Worm (Caenorhabditis elegans): Measurements from ENCODE around the gene gln-3.

gln-3 gene

DNA sequence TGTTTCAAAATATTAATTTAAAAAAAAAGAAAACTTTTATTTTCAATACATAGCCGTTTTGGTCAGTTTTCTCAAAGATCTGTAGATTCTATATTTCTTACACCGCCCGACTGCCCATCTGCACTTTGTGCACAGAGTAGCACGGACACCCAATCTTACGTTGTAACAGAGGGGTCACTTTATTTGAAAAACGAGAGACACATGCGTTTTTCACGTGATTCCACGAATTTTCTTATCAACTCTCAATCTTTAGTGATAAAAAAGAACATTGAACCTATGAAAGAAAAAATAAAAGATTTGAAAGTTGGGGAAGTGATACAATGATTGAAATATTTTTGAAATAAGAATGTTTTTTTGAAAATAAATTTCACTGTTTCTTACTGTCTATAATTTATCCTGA is 848 bp upstream of the gln-3 start:
- TF ChIP-seq F10E7.11 (tag; optimal IDR thresholded peaks at IDR 0.05): no peak
- 0 out of 2 replicates have a peak, but pooled peaks have one; percentile 47 for TF ChIP-seq nfyb-1 (GFP tag; IDR thresholded peaks at IDR 0.05)
- peak; percentile 27 for TF ChIP-seq ama-1 (optimal IDR thresholded peaks at IDR 0.05)
- no peak for TF ChIP-seq ama-1 (GFP tag; optimal IDR thresholded peaks at IDR 0.05)
- no peak for TF ChIP-seq nhr-27 (tag; optimal IDR thresholded peaks at IDR 0.05)
- no peak for TF ChIP-seq madf-10 (tag; optimal IDR thresholded peaks at IDR 0.05)

DNA sequence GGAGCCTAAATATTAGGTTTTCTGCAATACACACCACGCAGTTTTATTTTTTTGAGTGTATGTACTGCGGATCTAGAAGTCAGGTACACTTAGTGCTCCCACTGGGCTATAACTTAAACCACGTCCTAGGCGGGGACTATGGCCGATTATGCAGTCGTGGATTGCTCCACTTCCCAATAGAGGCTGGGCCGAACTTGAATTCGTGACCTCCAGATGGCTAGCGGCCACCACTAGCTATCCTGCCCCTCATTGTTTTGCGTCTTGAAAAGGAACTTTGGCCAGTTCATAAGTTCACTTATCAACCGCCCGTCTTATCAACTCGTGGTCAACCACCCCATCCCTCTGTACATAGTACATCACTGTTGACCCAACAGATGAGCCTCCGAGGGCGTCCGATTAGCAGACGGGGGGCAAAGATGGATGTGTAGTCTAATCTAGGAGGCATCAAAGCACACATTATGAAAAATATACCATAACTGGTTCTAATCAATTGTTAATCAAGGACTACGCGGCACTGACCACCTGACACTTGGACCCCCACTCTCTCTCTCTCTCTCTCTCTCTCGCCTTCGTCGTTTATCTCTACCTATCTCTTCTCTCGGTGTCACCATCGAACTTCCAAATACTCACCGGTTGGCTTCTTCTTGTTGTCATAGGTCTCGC is 904 bp downstream of the gln-3 start:
- TF ChIP-seq snpc-4 (GFP tag; optimal IDR thresholded peaks at IDR 0.05) (no peak), snpc-4 (tag; optimal IDR thresholded peaks at IDR 0.05) (peak in 2 of 4 experiments; percentile 19 to 67), B0035.1 (tag; optimal IDR thresholded peaks at IDR 0.05) (no peak), ccch-3 (GFP tag; optimal IDR thresholded peaks at IDR 0.05) (no peak), nhr-90 (tag; optimal IDR thresholded peaks at IDR 0.05) (peak; percentile 23), lin-40 (tag; optimal IDR thresholded peaks at IDR 0.05) (no peak), mxl-1 (tag; optimal IDR thresholded peaks at IDR 0.05) (no peak), pbrm-1 (GFP tag; IDR thresholded peaks at IDR 0.05) (no peak), snpc-1.1 (tag; optimal IDR thresholded peaks at IDR 0.05; ENCODE audit: insufficient read depth) (no peak), Y53F4B.3 (GFP tag; IDR thresholded peaks at IDR 0.05) (no peak), C06A6.2 (GFP tag; conservative IDR thresholded peaks at IDR 0.05) (no peak), ceh-40 (GFP tag; IDR thresholded peaks at IDR 0.05) (no peak), akir-1 (GFP tag; optimal IDR thresholded peaks at IDR 0.05) (no peak), B0336.3 (GFP tag; IDR thresholded peaks at IDR 0.05) (0 out of 2 replicates have a peak, but pooled peaks have one; percentile 14), ztf-3 (GFP tag; optimal IDR thresholded peaks at IDR 0.05) (no peak), cebp-1 (GFP tag; IDR thresholded peaks at IDR 0.05) (no peak), cebp-1 (tag; optimal IDR thresholded peaks at IDR 0.05) (peak; percentile 47), unc-62 (GFP tag; optimal IDR thresholded peaks at IDR 0.05) (no peak), efl-1 (GFP tag; optimal IDR thresholded peaks at IDR 0.05) (no peak), lag-1 (GFP tag; IDR thresholded peaks at IDR 0.05) (no peak), ceh-91 (GFP tag; IDR thresholded peaks at IDR 0.05) (no peak), attf-3 (GFP tag; conservative IDR thresholded peaks at IDR 0.05) (no peak), hmg-1.2 (GFP tag; IDR thresholded peaks at IDR 0.05) (0 out of 2 replicates have a peak, but pooled peaks have one; percentile 11), ZK185.1 (tag; optimal IDR thresholded peaks at IDR 0.05; ENCODE audit: poor library complexity, severe bottlenecking) (no peak), tbp1 (GFP tag; optimal IDR thresholded peaks at IDR 0.05) (no peak), gei-17 (GFP tag; optimal IDR thresholded peaks at IDR 0.05) (peak; percentile 42), rpc-1 (optimal IDR thresholded peaks at IDR 0.05) (no peak), rpc-1 (tag; optimal IDR thresholded peaks at IDR 0.05) (no peak), unc-130 (GFP tag; optimal IDR thresholded peaks at IDR 0.05) (no peak), snpc-3.4 (tag; optimal IDR thresholded peaks at IDR 0.05) (no peak), mes-4 (tag; optimal IDR thresholded peaks at IDR 0.05) (no peak), D2030.7 (GFP tag; IDR thresholded peaks at IDR 0.05) (no peak), sea-2 (GFP tag; IDR thresholded peaks at IDR 0.05) (no peak), F10E7.11 (tag; optimal IDR thresholded peaks at IDR 0.05) (no peak), T07F8.4 (tag; optimal IDR thresholded peaks at IDR 0.05) (no peak), egl-18 (GFP tag; IDR thresholded peaks at IDR 0.05) (no peak), cebp-2 (GFP tag; IDR thresholded peaks at IDR 0.05) (no peak), rcor-1 (GFP tag; IDR thresholded peaks at IDR 0.05) (no peak), mel-28 (tag; optimal IDR thresholded peaks at IDR 0.05; ENCODE audit: borderline replicate concordance) (no peak), snpc-1.3 (tag; optimal IDR thresholded peaks at IDR 0.05; ENCODE audit: insufficient read depth) (no peak), T26A5.8 (tag; optimal IDR thresholded peaks at IDR 0.05) (no peak), chd-7 (tag; optimal IDR thresholded peaks at IDR 0.05) (no peak), ztf-18 (tag; optimal IDR thresholded peaks at IDR 0.05) (no peak)
